Fruit fly (Drosophila melanogaster) whole organism, prepupa: Measurements from ENCODE around the gene CG32036.

Source experiments
- Blimp-1 ChIP-seq: fragments of 200-800 bp; sonication (Bioruptor generic); optimal IDR thresholded peaks from 3 replicates; lab custom pipeline; 2017; ENCODE audit warnings: missing biosample characterization, missing genetic modification characterization, mild to moderate bottlenecking, moderate library complexity, missing genetic modification reagents
- CG10631 ChIP-seq: fragments of 200-800 bp; sonication (Bioruptor generic); optimal IDR thresholded peaks from 2 replicates; lab custom pipeline; 2016; ENCODE audit warnings: missing biosample characterization, missing genetic modification characterization
- CG10669 ChIP-seq: fragments of 200-800 bp; sonication (Bioruptor generic); optimal IDR thresholded peaks from 3 replicates; lab custom pipeline; 2018; ENCODE audit warnings: missing biosample characterization, mild to moderate bottlenecking, missing genetic modification characterization, moderate library complexity
- CG11294 ChIP-seq: fragments of 200-800 bp; sonication (Bioruptor generic); IDR thresholded peaks from 2 replicates; pipeline ENCODE4 v1.3.6; 2022; ENCODE audit warnings: missing biosample characterization, missing genetic modification characterization
- CG11762 ChIP-seq: fragments of 200-800 bp; sonication (Bioruptor generic); optimal IDR thresholded peaks from 3 replicates; lab custom pipeline; 2016; ENCODE audit warnings: missing biosample characterization, missing genetic modification characterization; ENCODE audit not compliant: insufficient read depth
- CG15336 ChIP-seq: fragments of 200-800 bp; sonication (Bioruptor generic); IDR thresholded peaks from 2 replicates; pipeline ENCODE4 v1.3.6; 2022; ENCODE audit warnings: missing biosample characterization, missing genetic modification characterization
- CG1621 ChIP-seq: fragments of 200-800 bp; sonication (Bioruptor generic); optimal IDR thresholded peaks from 3 replicates; lab custom pipeline; 2018; ENCODE audit warnings: missing biosample characterization, mild to moderate bottlenecking, missing genetic modification characterization
- CG16779 ChIP-seq: fragments of 200-800 bp; sonication (Bioruptor generic); optimal IDR thresholded peaks from 3 replicates; lab custom pipeline; 2017; ENCODE audit warnings: missing biosample characterization, mild to moderate bottlenecking, missing genetic modification characterization
- CG3032 ChIP-seq: fragments of 200-800 bp; optimal IDR thresholded peaks from 2 replicates; lab custom pipeline; 2019; ENCODE audit warnings: missing biosample characterization, mild to moderate bottlenecking, missing genetic modification characterization, moderate library complexity
- CG31627 ChIP-seq: fragments of 200-800 bp; sonication (Bioruptor generic); optimal IDR thresholded peaks from 3 replicates; lab custom pipeline; 2016; ENCODE audit warnings: missing biosample characterization, missing genetic modification characterization
- CG32006 ChIP-seq: fragments of 200-800 bp; sonication (Bioruptor generic); optimal IDR thresholded peaks from 3 replicates; lab custom pipeline; 2017; ENCODE audit warnings: missing biosample characterization, mild to moderate bottlenecking, missing genetic modification characterization
- CG3919 ChIP-seq: fragments of 200-800 bp; sonication (Bioruptor generic); optimal IDR thresholded peaks from 3 replicates; lab custom pipeline; 2016; ENCODE audit warnings: missing biosample characterization, missing genetic modification characterization
- CG6163 ChIP-seq: fragments of 200-800 bp; sonication (Bioruptor generic); IDR thresholded peaks from 3 replicates; pipeline ENCODE4 v1.3.6; 2022; ENCODE audit warnings: missing biosample characterization, missing genetic modification characterization
- CG6276 ChIP-seq: fragments of 200-800 bp; sonication (Bioruptor generic); optimal IDR thresholded peaks from 2 replicates; lab custom pipeline; 2017; ENCODE audit warnings: missing biosample characterization, mild to moderate bottlenecking, missing genetic modification characterization
- CG6792 ChIP-seq: fragments of 200-800 bp; sonication (Bioruptor generic); optimal IDR thresholded peaks from 3 replicates; lab custom pipeline; 2016; ENCODE audit warnings: missing biosample characterization, missing genetic modification characterization
- CG6808 ChIP-seq: fragments of 200-800 bp; sonication (Bioruptor generic); optimal IDR thresholded peaks from 3 replicates; lab custom pipeline; 2017; ENCODE audit warnings: missing biosample characterization, missing genetic modification characterization, mild to moderate bottlenecking, moderate library complexity, missing genetic modification reagents
- CG6854 ChIP-seq: fragments of 200-800 bp; sonication (Bioruptor generic); optimal IDR thresholded peaks from 2 replicates; lab custom pipeline; 2017; ENCODE audit warnings: missing biosample characterization, mild to moderate bottlenecking, missing genetic modification characterization
- CG7368 ChIP-seq: fragments of 200-800 bp; sonication (Bioruptor generic); optimal IDR thresholded peaks from 3 replicates; lab custom pipeline; 2016; ENCODE audit warnings: missing biosample characterization, missing genetic modification characterization
- CG9139 ChIP-seq: fragments of 200-800 bp; sonication (Bioruptor generic); optimal IDR thresholded peaks from 3 replicates; lab custom pipeline; 2017; ENCODE audit warnings: missing biosample characterization, mild to moderate bottlenecking, missing genetic modification characterization
- Eip75B ChIP-seq: fragments of 200-800 bp; sonication (Bioruptor generic); optimal IDR thresholded peaks from 3 replicates; lab custom pipeline; 2016; ENCODE audit warnings: missing biosample characterization, missing genetic modification characterization
- Eip78C ChIP-seq: fragments of 200-800 bp; sonication (Bioruptor generic); peaks from one replicate; lab custom pipeline; 2016; ENCODE audit warnings: missing biosample characterization, missing genetic modification characterization
- Eip93F ChIP-seq: fragments of 200-800 bp; sonication (Bioruptor generic); optimal IDR thresholded peaks from 2 replicates; lab custom pipeline; 2016; ENCODE audit warnings: missing biosample characterization, mild to moderate bottlenecking, missing genetic modification characterization
- Gug ChIP-seq: fragments of 200-800 bp; sonication (Bioruptor generic); IDR thresholded peaks from 2 replicates; pipeline ENCODE4 v1.3.6; 2022; ENCODE audit warnings: missing biosample characterization, missing genetic modification characterization
- Hr38 ChIP-seq: sonication (Bioruptor generic); optimal IDR thresholded peaks from 2 replicates; lab custom pipeline; 2016; ENCODE audit warnings: missing biosample characterization, missing genetic modification characterization
- Hr39 ChIP-seq: fragments of 200-800 bp; sonication (Bioruptor generic); optimal IDR thresholded peaks from 2 replicates; lab custom pipeline; 2016; ENCODE audit warnings: missing biosample characterization, missing genetic modification characterization
- Hr4 ChIP-seq: fragments of 200-800 bp; sonication (Bioruptor generic); optimal IDR thresholded peaks from 3 replicates; lab custom pipeline; 2016; ENCODE audit warnings: missing biosample characterization, missing genetic modification characterization
- Lpt ChIP-seq: fragments of 200-800 bp; sonication (Bioruptor generic); optimal IDR thresholded peaks from 3 replicates; lab custom pipeline; 2016; ENCODE audit warnings: missing biosample characterization, missing genetic modification characterization
- Met ChIP-seq: fragments of 200-800 bp; sonication (Bioruptor generic); optimal IDR thresholded peaks from 3 replicates; lab custom pipeline; 2016; ENCODE audit warnings: missing biosample characterization, missing genetic modification characterization
- OdsH ChIP-seq: fragments of 200-800 bp; sonication (Bioruptor generic); optimal IDR thresholded peaks from 3 replicates; lab custom pipeline; 2016; ENCODE audit warnings: missing biosample characterization, missing genetic modification characterization
- Smox ChIP-seq: fragments of 200-800 bp; sonication (Bioruptor generic); optimal IDR thresholded peaks from 3 replicates; lab custom pipeline; 2016; ENCODE audit warnings: missing biosample characterization, missing genetic modification characterization
- Sox14 ChIP-seq: fragments of 200-800 bp; sonication (Bioruptor generic); optimal IDR thresholded peaks from 3 replicates; lab custom pipeline; 2016; ENCODE audit warnings: missing biosample characterization, missing genetic modification characterization
- cyc ChIP-seq: fragments of 200-800 bp; sonication (Bioruptor generic); optimal IDR thresholded peaks from 3 replicates; lab custom pipeline; 2016; ENCODE audit warnings: missing biosample characterization, missing genetic modification characterization
- dac ChIP-seq: fragments of 200-800 bp; sonication (Bioruptor generic); optimal IDR thresholded peaks from 2 replicates; lab custom pipeline; 2017; ENCODE audit warnings: missing biosample characterization, mild to moderate bottlenecking, missing genetic modification characterization
- eg ChIP-seq: fragments of 200-800 bp; sonication (Bioruptor generic); IDR thresholded peaks from 3 replicates; pipeline ENCODE4 v1.3.6; 2022; ENCODE audit warnings: missing biosample characterization, missing genetic modification characterization
- fkh ChIP-seq: fragments of 200-800 bp; sonication (Bioruptor generic); optimal IDR thresholded peaks from 3 replicates; lab custom pipeline; 2017; ENCODE audit warnings: missing biosample characterization, mild to moderate bottlenecking, missing genetic modification characterization, moderate library complexity
- lz ChIP-seq: fragments of 200-800 bp; sonication (Bioruptor generic); optimal IDR thresholded peaks from 3 replicates; lab custom pipeline; 2016; ENCODE audit warnings: missing biosample characterization, missing genetic modification characterization
- net ChIP-seq: fragments of 200-800 bp; sonication (Bioruptor generic); optimal IDR thresholded peaks from 3 replicates; lab custom pipeline; 2016; ENCODE audit warnings: missing biosample characterization, missing genetic modification characterization
- pdm3 ChIP-seq: fragments of 200-800 bp; sonication (Bioruptor generic); optimal IDR thresholded peaks from 3 replicates; lab custom pipeline; 2016; ENCODE audit warnings: missing biosample characterization, missing genetic modification characterization
- salr ChIP-seq, 2 experiments: fragments of 200-800 bp; sonication (Bioruptor generic); optimal IDR thresholded peaks; 3 replicates each; lab custom pipeline; 2016 to 2018; ENCODE audit warnings: missing biosample characterization in 2 of 2, missing genetic modification characterization in 2 of 2, mild to moderate bottlenecking in 1 of 2
- spab ChIP-seq: fragments of 200-800 bp; sonication (Bioruptor generic); optimal IDR thresholded peaks from 2 replicates; lab custom pipeline; 2017; ENCODE audit warnings: missing biosample characterization, mild to moderate bottlenecking, missing genetic modification characterization, missing genetic modification reagents
- svp ChIP-seq: fragments of 200-800 bp; sonication (Bioruptor generic); peaks from one replicate; lab custom pipeline; 2016; ENCODE audit warnings: missing biosample characterization, missing genetic modification characterization
- topi ChIP-seq: fragments of 200-800 bp; sonication (Bioruptor generic); optimal IDR thresholded peaks from 3 replicates; lab custom pipeline; 2016; ENCODE audit warnings: missing biosample characterization, missing genetic modification characterization
- vri ChIP-seq: fragments of 200-800 bp; sonication (Bioruptor generic); optimal IDR thresholded peaks from 3 replicates; lab custom pipeline; 2016; ENCODE audit warnings: missing biosample characterization, mild to moderate bottlenecking, missing genetic modification characterization

Gene CG32036

dm6 chr3L:9476829-9477228 is 12.2 kb downstream of the CG32036 start, which contains the start of the genes Uch-L5 and Jarid2 (continued):
- TF ChIP-seq fkh (peak; percentile 13), CG6854 (GFP tag; lab: Kevin White, UChicago) (peak; percentile 73), CG31627 (GFP tag; lab: Kevin White, UChicago) (peak; percentile 63)

DNA sequence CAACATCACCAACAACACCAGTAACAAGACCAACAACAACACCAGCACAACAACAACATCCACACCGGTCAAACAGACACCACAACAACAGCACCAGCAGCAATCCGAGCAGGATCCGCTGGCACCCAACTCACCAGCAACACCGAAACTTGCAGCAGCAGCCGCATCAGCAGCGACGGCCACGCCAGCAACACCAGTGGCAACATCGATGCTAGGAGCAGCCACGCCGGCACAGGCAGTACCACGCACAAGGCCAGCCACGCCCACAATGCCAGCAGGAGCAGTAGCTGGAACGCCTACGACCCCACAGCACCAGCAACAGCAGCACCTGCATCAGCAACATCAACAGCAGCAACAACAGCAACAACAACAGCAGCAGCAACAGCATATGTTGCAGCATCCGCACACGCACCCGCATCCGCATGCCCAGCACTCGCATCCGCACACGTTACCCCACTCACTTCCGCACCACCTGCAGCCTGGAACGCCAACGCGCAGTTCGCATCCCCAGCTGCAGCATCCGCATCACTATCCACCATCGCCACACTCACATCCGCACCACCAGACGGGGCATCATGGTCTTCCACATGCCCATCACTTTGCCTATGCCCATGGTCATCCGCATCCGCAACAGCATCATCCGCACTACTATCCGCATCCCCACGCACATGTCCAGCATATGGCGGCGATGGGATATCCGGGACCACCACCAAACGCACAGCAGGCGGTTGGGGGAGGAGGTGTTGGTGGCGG is 17.7 kb downstream of the CG32036 start:
- TF ChIP-seq CG1621 (tag; lab: Kevin White, UChicago) (no peak), spab (GFP tag; lab: Kevin White, UChicago) (no peak), CG32006 (no peak), Hr39 (no peak), salr (GFP tag; optimal IDR thresholded peaks at IDR 0.05; lab: Kevin White, UChicago) (no peak), Met (GFP tag; lab: Kevin White, UChicago) (no peak), CG6792 (GFP tag; lab: Kevin White, UChicago) (no peak), cyc (GFP tag; lab: Kevin White, UChicago) (no peak), Blimp-1 (GFP tag; lab: Kevin White, UChicago) (no peak), CG15336 (GFP tag; lab: Robert Waterston, UW) (no peak), lz (no peak), CG10631 (no peak), Hr38 (GFP tag; lab: Kevin White, UChicago) (no peak), Hr4 (no peak), Eip93F (GFP tag; lab: Kevin White, UChicago) (no peak), eg (GFP tag; lab: Robert Waterston, UW) (no peak), dac (GFP tag; lab: Kevin White, UChicago) (no peak), CG6276 (no peak)

DNA sequence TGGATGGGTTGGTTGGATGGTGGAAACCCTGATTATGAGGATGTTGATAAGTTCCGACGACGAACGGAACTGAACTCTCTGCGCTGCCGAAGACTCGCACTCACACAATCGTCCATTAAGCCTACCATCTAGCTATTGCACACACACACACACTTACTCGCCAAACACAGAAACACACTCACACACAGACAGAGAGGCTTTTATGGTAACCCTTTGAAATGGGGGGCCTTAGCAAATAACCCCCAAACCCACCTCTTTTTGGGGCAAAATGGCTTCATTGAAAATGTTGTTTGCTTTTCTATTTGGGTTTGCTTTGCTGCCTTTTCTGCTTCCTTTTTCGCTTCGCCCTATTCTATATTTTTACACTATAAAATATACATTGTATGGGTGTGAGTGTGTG is 20.0 kb downstream of the CG32036 start:
- TF ChIP-seq Eip78C (GFP tag; lab: Kevin White, UChicago): peak; percentile 19
- TF ChIP-seq CG3919 (GFP tag; lab: Kevin White, UChicago): no peak

- TF ChIP-seq CG15336 (GFP tag; lab: Robert Waterston, UW): no peak
- peak; percentile 67 for TF ChIP-seq svp (GFP tag; lab: Kevin White, UChicago)
- TF ChIP-seq Sox14 (GFP tag; lab: Kevin White, UChicago): peak; percentile 20
- TF ChIP-seq salr (GFP tag; optimal IDR thresholded peaks at IDR 0.05; lab: Kevin White, UChicago): peak in 1 of 2 experiments; percentile 45
- TF ChIP-seq CG6163 (GFP tag; lab: Robert Waterston, UW): no peak
- no peak for TF ChIP-seq Lpt (GFP tag; lab: Kevin White, UChicago)
- TF ChIP-seq Gug (GFP tag; lab: Robert Waterston, UW): no peak
- TF ChIP-seq CG6808: no peak
- TF ChIP-seq eg (GFP tag; lab: Robert Waterston, UW): no peak
- peak; percentile 28 for TF ChIP-seq pdm3
- peak; percentile 46 for TF ChIP-seq OdsH (GFP tag; lab: Kevin White, UChicago)
- no peak for TF ChIP-seq CG11762 (GFP tag; lab: Kevin White, UChicago)
- TF ChIP-seq net (GFP tag; lab: Kevin White, UChicago): peak; percentile 8
- TF ChIP-seq CG16779: no peak
- no peak for TF ChIP-seq vri (GFP tag; lab: Kevin White, UChicago)
- TF ChIP-seq cyc (GFP tag; lab: Kevin White, UChicago): peak; percentile 3
- TF ChIP-seq CG3032 (tag; lab: Kevin White, UChicago): no peak
- no peak for TF ChIP-seq CG9139 (GFP tag; lab: Kevin White, UChicago)
- TF ChIP-seq Eip75B (GFP tag; lab: Kevin White, UChicago): no peak
- TF ChIP-seq CG11294 (GFP tag; lab: Robert Waterston, UW): no peak
- TF ChIP-seq Met (GFP tag; lab: Kevin White, UChicago): peak; percentile 17
- peak; percentile 59 for TF ChIP-seq Hr4
- no peak for TF ChIP-seq CG10669 (GFP tag; lab: Kevin White, UChicago)
- peak; percentile 62 for TF ChIP-seq CG32006
- peak; percentile 32 for TF ChIP-seq Smox (GFP tag; lab: Kevin White, UChicago)
- TF ChIP-seq Hr39: peak; percentile 19
- TF ChIP-seq CG31627 (GFP tag; lab: Kevin White, UChicago): peak; percentile 29
- no peak for TF ChIP-seq lz
- peak; percentile 23 for TF ChIP-seq topi (GFP tag; lab: Kevin White, UChicago)
- no peak for TF ChIP-seq fkh
- TF ChIP-seq Eip78C (GFP tag; lab: Kevin White, UChicago): peak; percentile 66
- TF ChIP-seq CG7368 (GFP tag; lab: Kevin White, UChicago): no peak
- TF ChIP-seq CG10631: no peak
Measured at dm6 chr3L:9468261-9468890, 20.7 kb downstream of the CG32036 start.
